Fruit fly (Drosophila melanogaster) whole organism, adult: ENCODE data around the gene RpL27.
A peak's percentile ranks its signal among the peaks of the same experiment; 100 is the strongest.

Experiments
- CG14711 ChIP-seq: fragments of 200-800 bp; sonication (Bioruptor generic); optimal IDR thresholded peaks from 2 replicates; lab custom pipeline; 2018; ENCODE audit warnings: missing biosample characterization, mild to moderate bottlenecking, missing genetic modification characterization, moderate library complexity
- CG1620 ChIP-seq: fragments of 200-800 bp; sonication (Bioruptor generic); optimal IDR thresholded peaks from 2 replicates; lab custom pipeline; 2016; ENCODE audit warnings: missing biosample characterization, missing genetic modification characterization
- CG33017 ChIP-seq: fragments of 200-800 bp; sonication (Bioruptor generic); optimal IDR thresholded peaks from 2 replicates; lab custom pipeline; 2018; ENCODE audit warnings: missing biosample characterization, mild to moderate bottlenecking, missing genetic modification characterization, moderate library complexity
- CG7101 ChIP-seq: fragments of 200-800 bp; sonication (Bioruptor generic); optimal IDR thresholded peaks from 2 replicates; lab custom pipeline; 2018; ENCODE audit warnings: missing biosample characterization, mild to moderate bottlenecking, missing genetic modification characterization, moderate library complexity
- Hr96 ChIP-seq: fragments of 200-800 bp; sonication (Bioruptor generic); optimal IDR thresholded peaks from 2 replicates; lab custom pipeline; 2016; ENCODE audit warnings: missing biosample characterization, missing genetic modification characterization
- cic ChIP-seq: fragments of 200-800 bp; sonication (Bioruptor generic); optimal IDR thresholded peaks from 2 replicates; lab custom pipeline; 2017; ENCODE audit warnings: missing biosample characterization, mild to moderate bottlenecking, missing genetic modification characterization, moderate library complexity
- kay ChIP-seq: fragments of 200-800 bp; sonication (Bioruptor generic); peaks from one replicate; lab custom pipeline; 2016; ENCODE audit warnings: missing biosample characterization, missing genetic modification characterization, borderline replicate concordance
- ovo ChIP-seq: fragments of 200-800 bp; sonication (Bioruptor generic); optimal IDR thresholded peaks from 2 replicates; lab custom pipeline; 2016; ENCODE audit warnings: missing biosample characterization, missing genetic modification characterization
- pad ChIP-seq: fragments of 200-800 bp; sonication (Bioruptor generic); optimal IDR thresholded peaks from 3 replicates; lab custom pipeline; 2017; ENCODE audit warnings: missing biosample characterization, missing genetic modification characterization, mild to moderate bottlenecking, moderate library complexity, missing genetic modification reagents
- tj ChIP-seq: fragments of 200-800 bp; sonication (Bioruptor generic); optimal IDR thresholded peaks from 3 replicates; lab custom pipeline; 2017; ENCODE audit warnings: missing biosample characterization, mild to moderate bottlenecking, missing genetic modification characterization, moderate library complexity
- toe ChIP-seq: fragments of 200-800 bp; sonication (Bioruptor generic); optimal IDR thresholded peaks from 2 replicates; lab custom pipeline; 2016; ENCODE audit warnings: missing biosample characterization, missing genetic modification characterization

dm6 chr3R:25638381-25638780 is 46.5 kb downstream of the RpL27 start:
- TF ChIP-seq ovo (GFP tag; lab: Kevin White, UChicago), result no peak
- TF ChIP-seq CG14711 (tag; lab: Kevin White, UChicago), result no peak
- no peak for TF ChIP-seq CG33017 (tag; lab: Kevin White, UChicago)
- TF ChIP-seq cic (GFP tag; lab: Kevin White, UChicago), result no peak
- no peak for TF ChIP-seq CG1620 (GFP tag; lab: Kevin White, UChicago)
- no peak for TF ChIP-seq kay (GFP tag; lab: Kevin White, UChicago)
- TF ChIP-seq tj (GFP tag; lab: Kevin White, UChicago), result no peak
- no peak for TF ChIP-seq CG7101 (tag; lab: Kevin White, UChicago)
- no peak for TF ChIP-seq Hr96 (GFP tag; lab: Kevin White, UChicago)
- peak; percentile 93 for TF ChIP-seq pad (GFP tag; lab: Kevin White, UChicago)
- TF ChIP-seq toe (GFP tag; lab: Kevin White, UChicago), result no peak
